Worm (Caenorhabditis elegans) whole organism, late embryonic: ENCODE measurements around the gene M04G7.5.

ENCODE experiments used
- C38D4.7 ChIP-seq: fragments of 200-800 bp; sonication (Bioruptor generic); optimal IDR thresholded peaks from 2 replicates; lab custom pipeline; 2018; ENCODE audit warnings: mild to moderate bottlenecking, missing genetic modification characterization, moderate library complexity, missing compliant biosample characterization
- F13H6.1 ChIP-seq: sonication (generic microtip); optimal IDR thresholded peaks from 2 replicates; lab custom pipeline; 2016; ENCODE audit warnings: missing genetic modification characterization, missing compliant biosample characterization
- K02D7.2 ChIP-seq: sonication (generic microtip); optimal IDR thresholded peaks from 2 replicates; lab custom pipeline; 2017; ENCODE audit warnings: mild to moderate bottlenecking, missing genetic modification characterization, missing compliant biosample characterization
- T23F11.4 ChIP-seq: fragments of 200-800 bp; sonication (Bioruptor generic); optimal IDR thresholded peaks from 2 replicates; lab custom pipeline; 2018; ENCODE audit warnings: mild to moderate bottlenecking, missing genetic modification characterization, missing compliant biosample characterization
- ceh-18 ChIP-seq: sonication (generic microtip); optimal IDR thresholded peaks from 2 replicates; lab custom pipeline; 2016; ENCODE audit warnings: missing genetic modification characterization, missing compliant biosample characterization
- ceh-19 ChIP-seq: fragments of 200-800 bp; sonication (Bioruptor generic); optimal IDR thresholded peaks from 2 replicates; lab custom pipeline; 2018; ENCODE audit warnings: mild to moderate bottlenecking, missing genetic modification characterization, missing compliant biosample characterization
- ceh-22 ChIP-seq: sonication (generic microtip); optimal IDR thresholded peaks from 2 replicates; lab custom pipeline; 2017; ENCODE audit warnings: missing biosample characterization, missing genetic modification characterization
- ceh-31 ChIP-seq: sonication (generic microtip); optimal IDR thresholded peaks from 2 replicates; lab custom pipeline; 2016; ENCODE audit warnings: missing genetic modification characterization, missing compliant biosample characterization
- ceh-48 ChIP-seq: sonication (generic microtip); optimal IDR thresholded peaks from 2 replicates; lab custom pipeline; 2016; ENCODE audit warnings: missing genetic modification characterization, inconsistent platforms, missing compliant biosample characterization
- ceh-6 ChIP-seq: fragments of 200-800 bp; sonication (Bioruptor generic); optimal IDR thresholded peaks from 2 replicates; lab custom pipeline; 2018; ENCODE audit warnings: mild to moderate bottlenecking, missing genetic modification characterization, missing compliant biosample characterization
- ceh-9 ChIP-seq: sonication (generic microtip); optimal IDR thresholded peaks from 2 replicates; lab custom pipeline; 2016; ENCODE audit warnings: mild to moderate bottlenecking, missing genetic modification characterization, inconsistent platforms, missing compliant biosample characterization
- che-1 ChIP-seq: sonication (generic microtip); optimal IDR thresholded peaks from 2 replicates; lab custom pipeline; 2016; ENCODE audit warnings: mild to moderate bottlenecking, missing genetic modification characterization, missing compliant biosample characterization
- dmd-4 ChIP-seq: sonication (generic microtip); optimal IDR thresholded peaks from 2 replicates; lab custom pipeline; 2016; ENCODE audit warnings: borderline replicate concordance, missing genetic modification characterization, missing compliant biosample characterization
- elt-4 ChIP-seq: sonication (generic microtip); optimal IDR thresholded peaks from 2 replicates; lab custom pipeline; 2016; ENCODE audit warnings: missing genetic modification characterization, missing compliant biosample characterization
- eyg-1 ChIP-seq: sonication (generic microtip); optimal IDR thresholded peaks from 2 replicates; lab custom pipeline; 2016; ENCODE audit warnings: missing genotype, missing genetic modification characterization, missing compliant biosample characterization
- fax-1 ChIP-seq: sonication (generic microtip); optimal IDR thresholded peaks from 2 replicates; lab custom pipeline; 2016; ENCODE audit warnings: missing genotype, missing genetic modification characterization, missing compliant biosample characterization
- fkh-10 ChIP-seq: fragments of 150-350 bp; optimal IDR thresholded peaks from 2 replicates; lab custom pipeline; 2014; ENCODE audit warnings: missing biosample characterization, missing genetic modification reagents, missing genetic modification characterization
- hlh-8 ChIP-seq: sonication (generic microtip); optimal IDR thresholded peaks from 2 replicates; lab custom pipeline; 2016; ENCODE audit warnings: missing genotype, missing genetic modification characterization, missing compliant biosample characterization
- lim-6 ChIP-seq: sonication (generic microtip); optimal IDR thresholded peaks from 2 replicates; lab custom pipeline; 2016; ENCODE audit warnings: missing genetic modification characterization, missing compliant biosample characterization
- lin-11 ChIP-seq: fragments of 200-800 bp; sonication (Bioruptor generic); optimal IDR thresholded peaks from 2 replicates; lab custom pipeline; 2018; ENCODE audit warnings: mild to moderate bottlenecking, missing genetic modification characterization, missing compliant biosample characterization
- nfya-1 ChIP-seq: sonication (generic microtip); optimal IDR thresholded peaks from 2 replicates; lab custom pipeline; 2017; ENCODE audit warnings: missing genetic modification characterization, mild to moderate bottlenecking, missing compliant biosample characterization, antibody characterized with exemption, moderate library complexity
- npax-4 ChIP-seq: sonication (generic microtip); optimal IDR thresholded peaks from 2 replicates; lab custom pipeline; 2016; ENCODE audit warnings: missing genetic modification characterization, missing compliant biosample characterization
- odd-2 ChIP-seq: sonication (generic microtip); optimal IDR thresholded peaks from 2 replicates; lab custom pipeline; 2017; ENCODE audit warnings: antibody characterized with exemption, mild to moderate bottlenecking, missing genetic modification characterization, missing compliant biosample characterization
- pat-9 ChIP-seq: fragments of 200-800 bp; sonication (Bioruptor generic); optimal IDR thresholded peaks from 2 replicates; lab custom pipeline; 2018; ENCODE audit warnings: mild to moderate bottlenecking, missing genetic modification characterization, moderate library complexity, missing compliant biosample characterization
- pax-1 ChIP-seq: fragments of 150-350 bp; optimal IDR thresholded peaks from 2 replicates; lab custom pipeline; 2014; ENCODE audit warnings: missing biosample characterization, missing genetic modification characterization
- ref-2 ChIP-seq: sonication (generic microtip); optimal IDR thresholded peaks from 2 replicates; lab custom pipeline; 2016; ENCODE audit warnings: missing genetic modification characterization, missing compliant biosample characterization
- sdc-2 ChIP-seq: sonication (generic microtip); optimal IDR thresholded peaks from 2 replicates; lab custom pipeline; 2016; ENCODE audit warnings: missing genotype, missing genetic modification characterization, missing compliant biosample characterization
- sox-2 ChIP-seq: fragments of 200-800 bp; sonication (Bioruptor generic); IDR thresholded peaks from 2 replicates; pipeline ENCODE4 v1.3.6; 2022; ENCODE audit warnings: missing genetic modification reagents, missing genetic modification characterization, missing compliant biosample characterization
- tbx-2 ChIP-seq: sonication (generic microtip); optimal IDR thresholded peaks from 2 replicates; lab custom pipeline; 2016; ENCODE audit warnings: missing genetic modification characterization, missing compliant biosample characterization
- ttx-3 ChIP-seq: sonication (generic microtip); optimal IDR thresholded peaks from 2 replicates; lab custom pipeline; 2016; ENCODE audit warnings: missing genetic modification reagents, missing genetic modification characterization, missing compliant biosample characterization
- unc-3 ChIP-seq, 2 experiments: fragments of 200-800 bp in 1 of 2; sonication (Bioruptor generic) in 1 of 2; sonication (generic microtip) in 1 of 2; conservative IDR thresholded peaks in 1 of 2; optimal IDR thresholded peaks in 1 of 2; 2 replicates each; pipeline versions ENCODE4 v1.3.6 to Lab custom; 2016 to 2022; ENCODE audit warnings: missing compliant biosample characterization in 2 of 2, missing genetic modification characterization in 2 of 2, missing genetic modification reagents in 1 of 2
- unc-42 ChIP-seq: sonication (generic microtip); optimal IDR thresholded peaks from 2 replicates; lab custom pipeline; 2016; ENCODE audit warnings: missing genotype, missing genetic modification characterization, missing compliant biosample characterization
- zip-5 ChIP-seq: sonication (generic microtip); optimal IDR thresholded peaks from 2 replicates; lab custom pipeline; 2016; ENCODE audit warnings: missing genetic modification characterization, missing compliant biosample characterization

Gene M04G7.5

ce11 chrIV:425546-425945 is 29.3 kb upstream of the M04G7.5 start:
- TF ChIP-seq unc-42 (tag; lab: Kevin White, UChicago) (no peak), nfya-1 (tag; lab: Kevin White, UChicago) (peak; percentile 11), ceh-48 (tag; lab: Kevin White, UChicago) (peak; percentile 56), C38D4.7 (GFP tag; lab: Kevin White, UChicago) (no peak), lim-6 (tag; lab: Kevin White, UChicago) (no peak), K02D7.2 (tag; lab: Kevin White, UChicago) (no peak)

ce11 chrIV:425995-426394 is 28.9 kb upstream of the M04G7.5 start, which contains the start of gene garr-1:
Gene garr-1, plus strand, starts transcription at chrIV:426168.
- TF ChIP-seq eyg-1 (tag; lab: Kevin White, UChicago), result no peak
- no peak for TF ChIP-seq nfya-1 (tag; lab: Kevin White, UChicago)
- no peak for TF ChIP-seq ceh-18 (tag; lab: Kevin White, UChicago)
- no peak for TF ChIP-seq ceh-31 (tag; lab: Kevin White, UChicago)
- no peak for TF ChIP-seq unc-3 (GFP tag; conservative IDR thresholded peaks at IDR 0.05; lab: Robert Waterston, UW)
- TF ChIP-seq unc-3 (tag; optimal IDR thresholded peaks at IDR 0.05; lab: Kevin White, UChicago), result no peak
- TF ChIP-seq lin-11 (tag; lab: Kevin White, UChicago), result no peak
- no peak for TF ChIP-seq ref-2
- TF ChIP-seq K02D7.2 (tag; lab: Kevin White, UChicago), result no peak
- no peak for TF ChIP-seq odd-2

ce11 chrIV:426597-426996 is 28.3 kb upstream of the M04G7.5 start:
- TF ChIP-seq ttx-3 (tag; lab: Kevin White, UChicago) (no peak), zip-5 (tag; lab: Kevin White, UChicago) (no peak), C38D4.7 (GFP tag; lab: Kevin White, UChicago) (no peak), ceh-6 (GFP tag; lab: Kevin White, UChicago) (no peak), elt-4 (tag; lab: Kevin White, UChicago) (no peak), dmd-4 (tag; lab: Kevin White, UChicago) (no peak)
- TF ChIP-seq, all 69 proteins: peak for 0

ce11 chrIV:427100-427908 is 27.6 kb upstream of the M04G7.5 start:
- TF ChIP-seq sdc-2 (tag; lab: Kevin White, UChicago) (no peak), ceh-22 (tag; lab: Kevin White, UChicago) (no peak), fkh-10 (GFP tag; lab: Kevin White, UChicago) (no peak), fax-1 (tag; lab: Kevin White, UChicago) (no peak), pax-1 (tag; lab: Kevin White, UChicago) (no peak), tbx-2 (tag; lab: Kevin White, UChicago) (no peak), ref-2 (no peak), pat-9 (tag; lab: Kevin White, UChicago) (no peak)

- TF ChIP-seq K02D7.2 (tag; lab: Kevin White, UChicago), result no peak
- no peak for TF ChIP-seq ref-2
- no peak for TF ChIP-seq che-1 (tag; lab: Kevin White, UChicago)
- TF ChIP-seq unc-3 (GFP tag; conservative IDR thresholded peaks at IDR 0.05; lab: Robert Waterston, UW), result no peak
- TF ChIP-seq unc-3 (tag; optimal IDR thresholded peaks at IDR 0.05; lab: Kevin White, UChicago), result no peak
- no peak for TF ChIP-seq ceh-18 (tag; lab: Kevin White, UChicago)
- TF ChIP-seq T23F11.4 (GFP tag; lab: Kevin White, UChicago), result no peak
- no peak for TF ChIP-seq zip-5 (tag; lab: Kevin White, UChicago)
- no peak for TF ChIP-seq ceh-9 (tag; lab: Kevin White, UChicago)
- no peak for TF ChIP-seq hlh-8 (tag; lab: Kevin White, UChicago)
- no peak for TF ChIP-seq F13H6.1 (tag; lab: Kevin White, UChicago)
- no peak for TF ChIP-seq unc-42 (tag; lab: Kevin White, UChicago)
- TF ChIP-seq sox-2 (GFP tag; lab: Robert Waterston, UW), result no peak
- TF ChIP-seq ceh-19 (GFP tag; lab: Kevin White, UChicago), result no peak
- TF ChIP-seq npax-4 (tag; lab: Kevin White, UChicago), result no peak
- no peak for TF ChIP-seq odd-2
Observed at ce11 chrIV:428869-429268, 26.0 kb upstream of the M04G7.5 start, which contains the start of gene Y66H1A.5. Gene Y66H1A.5, minus strand, starts transcription at chrIV:429133.
